Fruit fly (Drosophila melanogaster) whole organism, embryonic: ENCODE data around the gene Ent3.
A peak's percentile ranks its signal among the peaks of the same experiment; 100 is the strongest.

Experiments used
- Asciz ChIP-seq: fragments of 200-800 bp; sonication (Bioruptor generic); optimal IDR thresholded peaks from 2 replicates; lab custom pipeline; 2017; ENCODE audit warnings: missing biosample characterization, mild to moderate bottlenecking, missing genetic modification characterization, missing genetic modification reagents
- C15 ChIP-seq: fragments of 200-800 bp; sonication (Bioruptor generic); IDR thresholded peaks from 3 replicates; pipeline ENCODE4 v1.3.6; 2022; ENCODE audit warnings: missing biosample characterization, missing genetic modification characterization
- CG12219 ChIP-seq: fragments of 200-800 bp; sonication (Bioruptor generic); optimal IDR thresholded peaks from 3 replicates; lab custom pipeline; 2018; ENCODE audit warnings: missing biosample characterization, mild to moderate bottlenecking, missing genetic modification characterization
- CG12942 ChIP-seq: fragments of 200-800 bp; sonication (Bioruptor generic); optimal IDR thresholded peaks from 3 replicates; lab custom pipeline; 2016; ENCODE audit warnings: missing biosample characterization, missing genetic modification characterization
- CG14965 ChIP-seq: fragments of 200-800 bp; sonication (Bioruptor generic); optimal IDR thresholded peaks from 2 replicates; lab custom pipeline; 2016; ENCODE audit warnings: missing biosample characterization, missing genetic modification characterization, borderline replicate concordance
- CG1792 ChIP-seq: fragments of 200-800 bp; sonication (Bioruptor generic); optimal IDR thresholded peaks from 2 replicates; lab custom pipeline; 2016; ENCODE audit warnings: missing biosample characterization, missing genetic modification characterization
- CG18599 ChIP-seq: fragments of 200-800 bp; sonication (Bioruptor generic); optimal IDR thresholded peaks from 3 replicates; lab custom pipeline; 2017; ENCODE audit warnings: missing biosample characterization, missing genetic modification characterization, mild to moderate bottlenecking, moderate library complexity, missing genetic modification reagents
- CG30403 ChIP-seq: fragments of 200-800 bp; sonication (Bioruptor generic); optimal IDR thresholded peaks from 3 replicates; lab custom pipeline; 2016; ENCODE audit warnings: missing biosample characterization, missing genetic modification characterization
- CG32767 ChIP-seq: fragments of 200-800 bp; sonication (Bioruptor generic); IDR thresholded peaks from 2 replicates; pipeline ENCODE4 v1.3.6; 2022; ENCODE audit warnings: missing biosample characterization, missing genetic modification characterization
- CG32772 ChIP-seq: fragments of 200-800 bp; sonication (Bioruptor generic); IDR thresholded peaks from 2 replicates; pipeline ENCODE4 v1.3.6; 2022; ENCODE audit warnings: missing biosample characterization, missing genetic modification characterization
- CG4360 ChIP-seq: fragments of 200-800 bp; sonication (Bioruptor generic); IDR thresholded peaks from 2 replicates; pipeline ENCODE4 v1.3.6; 2022; ENCODE audit warnings: missing biosample characterization, missing genetic modification characterization
- CG43689 ChIP-seq: fragments of 200-800 bp; sonication (Bioruptor generic); IDR thresholded peaks from 2 replicates; pipeline ENCODE4 v1.3.6; 2022; ENCODE audit warnings: missing biosample characterization, missing genetic modification characterization
- CG6272 ChIP-seq: fragments of 200-800 bp; sonication (Bioruptor generic); IDR thresholded peaks from 2 replicates; pipeline ENCODE4 v1.3.6; 2022; ENCODE audit warnings: missing biosample characterization, missing genetic modification characterization
- CG8924 ChIP-seq: fragments of 200-800 bp; optimal IDR thresholded peaks from 3 replicates; lab custom pipeline; 2019; ENCODE audit warnings: missing biosample characterization, mild to moderate bottlenecking, missing genetic modification characterization, moderate library complexity
- Dip3 ChIP-seq: fragments of 200-800 bp; sonication (Bioruptor generic); optimal IDR thresholded peaks from 3 replicates; lab custom pipeline; 2016; ENCODE audit warnings: missing biosample characterization, missing genetic modification characterization
- GATAe ChIP-seq: fragments of 200-800 bp; sonication (Bioruptor generic); conservative IDR thresholded peaks from 2 replicates; pipeline ENCODE4 v1.3.6; 2022; ENCODE audit warnings: missing biosample characterization, missing genetic modification characterization
- Gsc ChIP-seq: fragments of 200-800 bp; sonication (Bioruptor generic); IDR thresholded peaks from 2 replicates; pipeline ENCODE4 v1.3.6; 2022; ENCODE audit warnings: missing biosample characterization, missing genetic modification characterization
- HmgD ChIP-seq: fragments of 200-800 bp; sonication (Bioruptor generic); optimal IDR thresholded peaks from 3 replicates; lab custom pipeline; 2016; ENCODE audit warnings: missing biosample characterization, missing genetic modification characterization
- Hr3 ChIP-seq: fragments of 200-800 bp; sonication (Bioruptor generic); optimal IDR thresholded peaks from 3 replicates; lab custom pipeline; 2016; ENCODE audit warnings: missing biosample characterization, missing genetic modification characterization
- Hr78 ChIP-seq, 2 experiments: fragments of 200-800 bp in 1 of 2; fragments of >200 bp in 1 of 2; sonication (Bioruptor generic) in 1 of 2; optimal IDR thresholded peaks; 2 replicates each; lab custom pipeline; 2017 to 2019; ENCODE audit warnings: missing biosample characterization in 2 of 2, missing genetic modification characterization in 2 of 2, mild to moderate bottlenecking in 1 of 2, moderate library complexity in 1 of 2
- NC2α ChIP-seq: fragments of 200-800 bp; sonication (Bioruptor generic); optimal IDR thresholded peaks from 2 replicates; lab custom pipeline; 2016; ENCODE audit warnings: missing biosample characterization, missing genetic modification characterization
- Nf-YA ChIP-seq: fragments of 200-800 bp; sonication (Bioruptor generic); IDR thresholded peaks from 2 replicates; pipeline ENCODE4 v1.3.6; 2022; ENCODE audit warnings: missing biosample characterization, missing genetic modification characterization
- Oaz ChIP-seq: fragments of 200-800 bp; sonication (Bioruptor generic); IDR thresholded peaks from 2 replicates; pipeline ENCODE4 v1.3.6; 2022; ENCODE audit warnings: missing biosample characterization, missing genetic modification characterization
- Pdp1 ChIP-seq, 2 experiments: fragments of 200-800 bp; sonication (Bioruptor generic); optimal IDR thresholded peaks; 3 replicates each; lab custom pipeline; 2016; ENCODE audit warnings: missing biosample characterization in 2 of 2, missing genetic modification characterization in 2 of 2, mild to moderate bottlenecking in 1 of 2, moderate library complexity in 1 of 2
- Ptx1 ChIP-seq: fragments of 200-800 bp; sonication (Bioruptor generic); IDR thresholded peaks from 2 replicates; pipeline ENCODE4 v1.3.6; 2022; ENCODE audit warnings: missing biosample characterization, missing genetic modification characterization
- Sox102F ChIP-seq: fragments of 200-800 bp; sonication (Bioruptor generic); optimal IDR thresholded peaks from 2 replicates; lab custom pipeline; 2018; ENCODE audit warnings: missing biosample characterization, mild to moderate bottlenecking, missing genetic modification characterization, moderate library complexity
- Vsx1 ChIP-seq: fragments of 200-800 bp; sonication (Bioruptor generic); optimal IDR thresholded peaks from 2 replicates; lab custom pipeline; 2017; ENCODE audit warnings: missing biosample characterization, mild to moderate bottlenecking, missing genetic modification characterization, missing genetic modification reagents
- al ChIP-seq: fragments of 200-800 bp; sonication (Bioruptor generic); IDR thresholded peaks from 2 replicates; pipeline ENCODE4 v1.3.6; 2022; ENCODE audit warnings: missing biosample characterization, missing genetic modification characterization
- bab2 ChIP-seq: fragments of 200-800 bp; sonication (Bioruptor generic); optimal IDR thresholded peaks from 2 replicates; lab custom pipeline; 2016; ENCODE audit warnings: missing biosample characterization, missing genetic modification characterization
- cad ChIP-seq: fragments of >200 bp; optimal IDR thresholded peaks from 2 replicates; lab custom pipeline; 2017; ENCODE audit warnings: missing biosample characterization, missing genetic modification characterization
- caup ChIP-seq: fragments of 200-800 bp; sonication (Bioruptor generic); optimal IDR thresholded peaks from 3 replicates; lab custom pipeline; 2017; ENCODE audit warnings: missing biosample characterization, mild to moderate bottlenecking, missing genetic modification characterization, moderate library complexity; ENCODE audit not compliant: severe bottlenecking
- crp ChIP-seq, 2 experiments: fragments of 200-800 bp; sonication (Bioruptor generic); optimal IDR thresholded peaks; 2 replicates in 1 of 2; 3 replicates in 1 of 2; lab custom pipeline; 2017; ENCODE audit warnings: missing biosample characterization in 2 of 2, missing genetic modification characterization in 2 of 2, mild to moderate bottlenecking in 1 of 2, moderate library complexity in 1 of 2
- da ChIP-seq: fragments of 200-800 bp; sonication (Bioruptor generic); optimal IDR thresholded peaks from 2 replicates; lab custom pipeline; 2016; ENCODE audit warnings: missing biosample characterization, missing genetic modification characterization
- dmrt11E ChIP-seq: fragments of 200-800 bp; sonication (Bioruptor generic); optimal IDR thresholded peaks from 3 replicates; lab custom pipeline; 2018; ENCODE audit warnings: missing biosample characterization, mild to moderate bottlenecking, missing genetic modification characterization, moderate library complexity
- esg ChIP-seq: fragments of 200-800 bp; sonication (Bioruptor generic); conservative IDR thresholded peaks from 2 replicates; pipeline ENCODE4 v1.3.6; 2022; ENCODE audit warnings: missing biosample characterization, missing genetic modification characterization
- ewg ChIP-seq: fragments of 200-800 bp; sonication (Bioruptor generic); optimal IDR thresholded peaks from 3 replicates; lab custom pipeline; 2017; ENCODE audit warnings: mild to moderate bottlenecking, missing biosample characterization, missing genetic modification reagents, missing genetic modification characterization
- fd102C ChIP-seq: fragments of 200-800 bp; sonication (Bioruptor generic); optimal IDR thresholded peaks from 2 replicates; lab custom pipeline; 2018; ENCODE audit warnings: missing biosample characterization, mild to moderate bottlenecking, missing genetic modification characterization, moderate library complexity
- ftz-f1 ChIP-seq: fragments of 200-800 bp; sonication (Bioruptor generic); optimal IDR thresholded peaks from 2 replicates; lab custom pipeline; 2016; ENCODE audit warnings: missing biosample characterization, missing genetic modification characterization
- gt ChIP-seq: fragments of 200-800 bp; sonication (Bioruptor generic); IDR thresholded peaks from 2 replicates; pipeline ENCODE4 v1.3.6; 2022; ENCODE audit warnings: missing biosample characterization, missing genetic modification characterization
- ind ChIP-seq: fragments of 200-800 bp; sonication (Bioruptor generic); optimal IDR thresholded peaks from 3 replicates; lab custom pipeline; 2016; ENCODE audit warnings: missing biosample characterization, missing genetic modification characterization
- kah ChIP-seq: fragments of 200-800 bp; sonication (Bioruptor generic); optimal IDR thresholded peaks from 2 replicates; lab custom pipeline; 2018; ENCODE audit warnings: missing biosample characterization, mild to moderate bottlenecking, missing genetic modification characterization
- kay ChIP-seq: fragments of 200-800 bp; sonication (Bioruptor generic); optimal IDR thresholded peaks from 2 replicates; lab custom pipeline; 2016; ENCODE audit warnings: missing biosample characterization, missing genetic modification characterization
- lmd ChIP-seq: fragments of 200-800 bp; sonication (Bioruptor generic); IDR thresholded peaks from 2 replicates; pipeline ENCODE4 v1.3.6; 2022; ENCODE audit warnings: missing biosample characterization, missing genetic modification characterization
- rib ChIP-seq: fragments of 200-800 bp; sonication (Bioruptor generic); IDR thresholded peaks from 2 replicates; pipeline ENCODE4 v1.3.6; 2022; ENCODE audit warnings: missing biosample characterization, missing genetic modification characterization
- schlank ChIP-seq: fragments of 200-800 bp; sonication (Bioruptor generic); optimal IDR thresholded peaks from 2 replicates; lab custom pipeline; 2018; ENCODE audit warnings: missing biosample characterization, mild to moderate bottlenecking, missing genetic modification characterization
- stc ChIP-seq: fragments of 200-800 bp; sonication (Bioruptor generic); IDR thresholded peaks from 2 replicates; pipeline ENCODE4 v1.3.6; 2022; ENCODE audit warnings: missing biosample characterization, missing genetic modification characterization
- tll ChIP-seq, 2 experiments: fragments of 200-800 bp in 1 of 2; fragments of >200 bp in 1 of 2; sonication (Bioruptor generic) in 1 of 2; optimal IDR thresholded peaks; 2 replicates each; lab custom pipeline; 2017 to 2019; ENCODE audit warnings: missing biosample characterization in 2 of 2, missing genetic modification characterization in 2 of 2, mild to moderate bottlenecking in 1 of 2, moderate library complexity in 1 of 2
- wek ChIP-seq: fragments of 200-800 bp; sonication (Bioruptor generic); optimal IDR thresholded peaks from 3 replicates; lab custom pipeline; 2018; ENCODE audit warnings: missing biosample characterization, mild to moderate bottlenecking, missing genetic modification characterization, moderate library complexity
- zen ChIP-seq: fragments of 200-800 bp; sonication (Bioruptor generic); optimal IDR thresholded peaks from 3 replicates; lab custom pipeline; 2018; ENCODE audit warnings: missing biosample characterization, mild to moderate bottlenecking, missing genetic modification characterization, moderate library complexity

Ent3 gene

dm6 chr3L:12843056-12843799 is 10.2 kb upstream of the Ent3 start, which contains the start of gene nebu (continued):
- TF ChIP-seq CG4360 (GFP tag; lab: Robert Waterston, UW): peak; percentile 66
- peak; percentile 98 for TF ChIP-seq Dip3 (GFP tag; lab: Kevin White, UChicago)
- peak; percentile 89 for TF ChIP-seq CG43689
- TF ChIP-seq esg (GFP tag; lab: Robert Waterston, UW): peak; percentile 95
- peak; percentile 92 for TF ChIP-seq Oaz
- TF ChIP-seq caup: peak; percentile 98
- peak; percentile 97; the same call in 1 of the 2 replicates for TF ChIP-seq lmd (GFP tag; lab: Robert Waterston, UW)
- TF ChIP-seq ind: peak; percentile 97
- TF ChIP-seq C15 (GFP tag; lab: Robert Waterston, UW): peak; percentile 92
- peak; percentile 93 for TF ChIP-seq CG32767
- TF ChIP-seq kah (GFP tag; lab: Kevin White, UChicago): peak; percentile 66
- no peak for TF ChIP-seq CG6272 (GFP tag; lab: Robert Waterston, UW)
- TF ChIP-seq HmgD (GFP tag; lab: Kevin White, UChicago): peak; percentile 97
- TF ChIP-seq CG12942 (GFP tag; lab: Kevin White, UChicago): peak; percentile 94
- TF ChIP-seq gt (GFP tag; lab: Robert Waterston, UW): no peak; the same call in none of the 2 replicates
- TF ChIP-seq Gsc: no peak
- TF ChIP-seq Sox102F: peak; percentile 95
- peak; percentile 96 for TF ChIP-seq schlank (tag; lab: Kevin White, UChicago)
- TF ChIP-seq stc (GFP tag; lab: Robert Waterston, UW): peak; percentile 95
- TF ChIP-seq rib: peak; percentile 98
- peak; percentile 88 for TF ChIP-seq GATAe (GFP tag; lab: Robert Waterston, UW)
- TF ChIP-seq CG1792: peak; percentile 96
- peak; percentile 97 for TF ChIP-seq Ptx1
- TF ChIP-seq da: peak; percentile 90
- peak; percentile 91 for TF ChIP-seq NC2α (GFP tag; lab: Kevin White, UChicago)
- peak; percentile 5 for TF ChIP-seq fd102C (GFP tag; lab: Kevin White, UChicago)
- peak; percentile 87 for TF ChIP-seq ewg (GFP tag; lab: Kevin White, UChicago)
- TF ChIP-seq CG18599 (GFP tag; lab: Kevin White, UChicago): peak; percentile 99
- TF ChIP-seq Asciz (GFP tag; lab: Kevin White, UChicago): peak; percentile 89
- TF ChIP-seq Nf-YA (GFP tag; lab: Robert Waterston, UW): peak; percentile 93
- peak; percentile 96 for TF ChIP-seq CG8924
- peak; percentile 97; the same call in 1 of the 2 replicates for TF ChIP-seq al (GFP tag; lab: Robert Waterston, UW)
- TF ChIP-seq dmrt11E (tag; lab: Kevin White, UChicago): peak; percentile 78
- peak; percentile 96 for TF ChIP-seq CG30403 (GFP tag; lab: Kevin White, UChicago)
- TF ChIP-seq Pdp1 (GFP tag; optimal IDR thresholded peaks at IDR 0.05; lab: Kevin White, UChicago): peak; percentile 92 to 97
- peak; percentile 86 for TF ChIP-seq zen (tag; lab: Kevin White, UChicago)
- TF ChIP-seq CG32772 (GFP tag; lab: Robert Waterston, UW): peak; percentile 94
- TF ChIP-seq bab2 (GFP tag; lab: Kevin White, UChicago): peak; percentile 97
- TF ChIP-seq wek (GFP tag; lab: Kevin White, UChicago): peak; percentile 80
- peak; percentile 72 for TF ChIP-seq ftz-f1
- TF ChIP-seq kay (GFP tag; lab: Kevin White, UChicago): peak; percentile 94
- TF ChIP-seq tll (GFP tag; optimal IDR thresholded peaks at IDR 0.05; lab: Kevin White, UChicago): no peak
- TF ChIP-seq Hr78 (GFP tag; optimal IDR thresholded peaks at IDR 0.05; lab: Kevin White, UChicago): no peak
- TF ChIP-seq Hr3 (GFP tag; lab: Kevin White, UChicago): peak; percentile 93
- peak; percentile 93 for TF ChIP-seq CG12219 (GFP tag; lab: Kevin White, UChicago)
- peak in 1 of 2 experiments; percentile 61 for TF ChIP-seq crp (GFP tag; optimal IDR thresholded peaks at IDR 0.05; lab: Kevin White, UChicago)
- peak; percentile 87 for TF ChIP-seq Vsx1 (GFP tag; lab: Kevin White, UChicago)
- no peak for TF ChIP-seq cad
- peak; percentile 81 for TF ChIP-seq CG14965 (GFP tag; lab: Kevin White, UChicago)
